Fruit fly (Drosophila melanogaster): ENCODE results near the gene CG3857.

dm6 chrX:1985516-1985915 lies 45.7 kb upstream of the CG3857 start:
- no peak for TF ChIP-seq Hr96 (GFP tag; optimal IDR thresholded peaks at IDR 0.05)
- TF ChIP-seq CG7045 (GFP tag; optimal IDR thresholded peaks at IDR 0.05), result no peak
- no peak for TF ChIP-seq CG11617 (GFP tag; optimal IDR thresholded peaks at IDR 0.05)
- no peak for TF ChIP-seq CG33017 (tag; optimal IDR thresholded peaks at IDR 0.05)
- no peak for TF ChIP-seq cic (GFP tag; optimal IDR thresholded peaks at IDR 0.05)

Measured in whole organism, adult.